Fruit fly (Drosophila melanogaster) whole organism, embryonic: ENCODE results near the gene path.

Experiments used
- Ada2b ChIP-seq: fragments of 200-800 bp; sonication (Bioruptor generic); IDR thresholded peaks from 2 replicates; pipeline ENCODE4 v1.3.6; 2022; ENCODE audit warnings: missing biosample characterization, missing genetic modification characterization
- Antp ChIP-seq: fragments of 200-800 bp; sonication (Bioruptor generic); optimal IDR thresholded peaks from 3 replicates; lab custom pipeline; 2016; ENCODE audit warnings: missing biosample characterization, missing genetic modification characterization
- BEAF-32 ChIP-seq: fragments of 200-800 bp; sonication (Bioruptor generic); optimal IDR thresholded peaks from 3 replicates; lab custom pipeline; 2017; ENCODE audit warnings: missing biosample characterization, missing genetic modification characterization, mild to moderate bottlenecking, moderate library complexity, missing genetic modification reagents
- Bgb ChIP-seq: fragments of 200-800 bp; sonication (Bioruptor generic); IDR thresholded peaks from 2 replicates; pipeline ENCODE4 v1.3.6; 2022; ENCODE audit warnings: missing biosample characterization, missing genetic modification characterization; ENCODE audit not compliant: partially characterized antibody
- CG10321 ChIP-seq: fragments of 200-800 bp; sonication (Bioruptor generic); IDR thresholded peaks from 2 replicates; pipeline ENCODE4 v1.3.6; 2022; ENCODE audit warnings: missing biosample characterization, missing genetic modification characterization
- CG11560 ChIP-seq: fragments of 200-800 bp; sonication (Bioruptor generic); IDR thresholded peaks from 3 replicates; pipeline ENCODE4 v1.3.6; 2022; ENCODE audit warnings: missing biosample characterization, missing genetic modification characterization
- CG12236 ChIP-seq: fragments of 200-800 bp; sonication (Bioruptor generic); optimal IDR thresholded peaks from 2 replicates; lab custom pipeline; 2016; ENCODE audit warnings: missing biosample characterization, missing genetic modification characterization
- CG12659 ChIP-seq: fragments of 200-800 bp; sonication (Bioruptor generic); optimal IDR thresholded peaks from 3 replicates; lab custom pipeline; 2017; ENCODE audit warnings: mild to moderate bottlenecking, missing biosample characterization, missing genetic modification reagents, missing genetic modification characterization
- CG13123 ChIP-seq: fragments of 200-800 bp; sonication (Bioruptor generic); optimal IDR thresholded peaks from 2 replicates; lab custom pipeline; 2016; ENCODE audit warnings: missing biosample characterization, missing genetic modification characterization
- CG13624 ChIP-seq: fragments of 200-800 bp; sonication (Bioruptor generic); optimal IDR thresholded peaks from 2 replicates; lab custom pipeline; 2016; ENCODE audit warnings: missing biosample characterization, missing genetic modification characterization
- CG15696 ChIP-seq: fragments of 200-800 bp; sonication (Bioruptor generic); optimal IDR thresholded peaks from 2 replicates; lab custom pipeline; 2019; ENCODE audit warnings: missing biosample characterization, mild to moderate bottlenecking, missing genetic modification characterization, moderate library complexity
- CG17802 ChIP-seq: fragments of 200-800 bp; sonication (Bioruptor generic); optimal IDR thresholded peaks from 2 replicates; lab custom pipeline; 2018; ENCODE audit warnings: missing biosample characterization, mild to moderate bottlenecking, missing genetic modification characterization, moderate library complexity
- CG30403 ChIP-seq: fragments of 200-800 bp; sonication (Bioruptor generic); optimal IDR thresholded peaks from 3 replicates; lab custom pipeline; 2016; ENCODE audit warnings: missing biosample characterization, missing genetic modification characterization
- CG31388 ChIP-seq: fragments of 200-800 bp; sonication (Bioruptor generic); optimal IDR thresholded peaks from 2 replicates; lab custom pipeline; 2016; ENCODE audit warnings: missing biosample characterization, missing genetic modification characterization
- CG3163 ChIP-seq: fragments of 200-800 bp; sonication (Bioruptor generic); optimal IDR thresholded peaks from 3 replicates; lab custom pipeline; 2016; ENCODE audit warnings: missing biosample characterization, missing genetic modification characterization
- CG32532 ChIP-seq: fragments of 200-800 bp; sonication (Bioruptor generic); IDR thresholded peaks from 2 replicates; pipeline ENCODE4 v1.3.6; 2022; ENCODE audit warnings: missing biosample characterization, missing genetic modification characterization
- CG32767 ChIP-seq: fragments of 200-800 bp; sonication (Bioruptor generic); IDR thresholded peaks from 2 replicates; pipeline ENCODE4 v1.3.6; 2022; ENCODE audit warnings: missing biosample characterization, missing genetic modification characterization
- CG3847 ChIP-seq: fragments of 200-800 bp; sonication (Bioruptor generic); IDR thresholded peaks from 2 replicates; pipeline ENCODE4 v1.3.6; 2022; ENCODE audit warnings: missing biosample characterization, missing genetic modification characterization
- CG4820 ChIP-seq: fragments of 200-800 bp; sonication (Bioruptor generic); optimal IDR thresholded peaks from 3 replicates; lab custom pipeline; 2016; ENCODE audit warnings: missing biosample characterization, missing genetic modification characterization
- CG6791 ChIP-seq: fragments of 200-800 bp; sonication (Bioruptor generic); IDR thresholded peaks from 3 replicates; pipeline ENCODE4 v1.3.6; 2022; ENCODE audit warnings: missing biosample characterization, missing genetic modification characterization; ENCODE audit not compliant: partially characterized antibody
- CG7745 ChIP-seq: fragments of 200-800 bp; sonication (Bioruptor generic); optimal IDR thresholded peaks from 2 replicates; lab custom pipeline; 2018; ENCODE audit warnings: missing biosample characterization, mild to moderate bottlenecking, missing genetic modification characterization, moderate library complexity
- CG8281 ChIP-seq: fragments of 200-800 bp; sonication (Bioruptor generic); optimal IDR thresholded peaks from 2 replicates; lab custom pipeline; 2018; ENCODE audit warnings: missing biosample characterization, mild to moderate bottlenecking, missing genetic modification characterization, moderate library complexity
- CG9817 ChIP-seq: fragments of 200-800 bp; sonication (Bioruptor generic); optimal IDR thresholded peaks from 2 replicates; lab custom pipeline; 2018; ENCODE audit warnings: missing biosample characterization, mild to moderate bottlenecking, missing genetic modification characterization, moderate library complexity
- CTCF ChIP-seq: fragments of 200-800 bp; sonication (Bioruptor generic); optimal IDR thresholded peaks from 2 replicates; lab custom pipeline; 2017; ENCODE audit warnings: missing biosample characterization, mild to moderate bottlenecking, missing genetic modification characterization, moderate library complexity
- Deaf1 ChIP-seq: fragments of 200-800 bp; optimal IDR thresholded peaks from 3 replicates; lab custom pipeline; 2019; ENCODE audit warnings: missing biosample characterization, mild to moderate bottlenecking, missing genetic modification characterization, moderate library complexity
- Dll ChIP-seq: fragments of 200-800 bp; sonication (Bioruptor generic); IDR thresholded peaks from 4 replicates; pipeline ENCODE4 v1.3.6; 2022; ENCODE audit warnings: missing biosample characterization, missing genetic modification characterization; ENCODE audit not compliant: partially characterized antibody
- Dp ChIP-seq: fragments of 200-800 bp; sonication (Bioruptor generic); optimal IDR thresholded peaks from 2 replicates; lab custom pipeline; 2018; ENCODE audit warnings: missing biosample characterization, mild to moderate bottlenecking, missing genetic modification characterization, moderate library complexity
- E2f1 ChIP-seq: fragments of 200-800 bp; sonication (Bioruptor generic); IDR thresholded peaks from 2 replicates; pipeline ENCODE4 v1.3.6; 2022; ENCODE audit warnings: missing biosample characterization, missing genetic modification characterization
- Ets97D ChIP-seq: fragments of 200-800 bp; sonication (Bioruptor generic); optimal IDR thresholded peaks from 3 replicates; lab custom pipeline; 2016; ENCODE audit warnings: missing biosample characterization, missing genetic modification characterization
- Fer1 ChIP-seq: fragments of 200-800 bp; sonication (Bioruptor generic); optimal IDR thresholded peaks from 2 replicates; lab custom pipeline; 2017; ENCODE audit warnings: missing biosample characterization, mild to moderate bottlenecking, missing genetic modification characterization
- HLH4C ChIP-seq: fragments of 200-800 bp; sonication (Bioruptor generic); IDR thresholded peaks from 3 replicates; pipeline ENCODE4 v1.3.6; 2022; ENCODE audit warnings: missing biosample characterization, missing genetic modification characterization; ENCODE audit not compliant: partially characterized antibody
- Mad ChIP-seq: fragments of 200-800 bp; sonication (Bioruptor generic); optimal IDR thresholded peaks from 2 replicates; lab custom pipeline; 2016; ENCODE audit warnings: missing biosample characterization, missing genetic modification characterization
- ab ChIP-seq: fragments of 200-800 bp; sonication (Bioruptor generic); optimal IDR thresholded peaks from 2 replicates; lab custom pipeline; 2016; ENCODE audit warnings: missing biosample characterization, missing genetic modification characterization
- ara ChIP-seq: fragments of 200-800 bp; sonication (Bioruptor generic); IDR thresholded peaks from 2 replicates; pipeline ENCODE4 v1.3.6; 2022; ENCODE audit warnings: missing biosample characterization, missing genetic modification characterization
- ase ChIP-seq: fragments of 200-800 bp; sonication (Bioruptor generic); IDR thresholded peaks from 3 replicates; pipeline ENCODE4 v1.3.6; 2022; ENCODE audit warnings: missing biosample characterization, missing genetic modification characterization
- bab2 ChIP-seq: fragments of 200-800 bp; sonication (Bioruptor generic); optimal IDR thresholded peaks from 2 replicates; lab custom pipeline; 2016; ENCODE audit warnings: missing biosample characterization, missing genetic modification characterization
- cas ChIP-seq: fragments of 200-800 bp; sonication (Bioruptor generic); IDR thresholded peaks from 2 replicates; pipeline ENCODE4 v1.3.6; 2022; ENCODE audit warnings: missing biosample characterization, missing genetic modification characterization
- dm ChIP-seq: fragments of 200-800 bp; sonication (Bioruptor generic); optimal IDR thresholded peaks from 3 replicates; lab custom pipeline; 2016; ENCODE audit warnings: missing biosample characterization, missing genetic modification characterization
- exex ChIP-seq: fragments of 200-800 bp; sonication (Bioruptor generic); optimal IDR thresholded peaks from 4 replicates; lab custom pipeline; 2018; ENCODE audit warnings: missing biosample characterization, mild to moderate bottlenecking, missing genetic modification characterization, moderate library complexity
- lilli ChIP-seq: fragments of 200-800 bp; sonication (Bioruptor generic); optimal IDR thresholded peaks from 3 replicates; lab custom pipeline; 2016; ENCODE audit warnings: missing biosample characterization, missing genetic modification characterization
- maf-S ChIP-seq: fragments of 200-800 bp; sonication (Bioruptor generic); optimal IDR thresholded peaks from 2 replicates; lab custom pipeline; 2016; ENCODE audit warnings: missing biosample characterization, missing genetic modification characterization
- mld ChIP-seq: fragments of 200-800 bp; sonication (Bioruptor generic); IDR thresholded peaks from 3 replicates; pipeline ENCODE4 v1.3.6; 2022; ENCODE audit warnings: missing biosample characterization, missing genetic modification characterization; ENCODE audit not compliant: partially characterized antibody
- nau ChIP-seq: fragments of 200-800 bp; sonication (Bioruptor generic); optimal IDR thresholded peaks from 3 replicates; lab custom pipeline; 2017; ENCODE audit warnings: missing biosample characterization, mild to moderate bottlenecking, missing genetic modification characterization, missing genetic modification reagents
- oc ChIP-seq: fragments of 200-800 bp; sonication (Bioruptor generic); optimal IDR thresholded peaks from 2 replicates; lab custom pipeline; 2018; ENCODE audit warnings: missing biosample characterization, mild to moderate bottlenecking, missing genetic modification characterization, moderate library complexity
- seq ChIP-seq: fragments of 200-800 bp; sonication (Bioruptor generic); IDR thresholded peaks from 2 replicates; pipeline ENCODE4 v1.3.6; 2022; ENCODE audit warnings: missing biosample characterization, missing genetic modification characterization
- sim ChIP-seq: fragments of 200-800 bp; sonication (Bioruptor generic); IDR thresholded peaks from 2 replicates; pipeline ENCODE4 v1.3.6; 2022; ENCODE audit warnings: missing biosample characterization, missing genetic modification characterization
- tll ChIP-seq, 2 experiments: fragments of 200-800 bp in 1 of 2; fragments of >200 bp in 1 of 2; sonication (Bioruptor generic) in 1 of 2; optimal IDR thresholded peaks; 2 replicates each; lab custom pipeline; 2017 to 2019; ENCODE audit warnings: missing biosample characterization in 2 of 2, missing genetic modification characterization in 2 of 2, mild to moderate bottlenecking in 1 of 2, moderate library complexity in 1 of 2
- tx ChIP-seq: fragments of 200-800 bp; sonication (Bioruptor generic); optimal IDR thresholded peaks from 2 replicates; lab custom pipeline; 2016; ENCODE audit warnings: missing biosample characterization, missing genetic modification characterization
- unpg ChIP-seq: fragments of 200-800 bp; sonication (Bioruptor generic); optimal IDR thresholded peaks from 3 replicates; lab custom pipeline; 2018; ENCODE audit warnings: missing biosample characterization, mild to moderate bottlenecking, missing genetic modification characterization, moderate library complexity
- vfl ChIP-seq: fragments of 200-800 bp; sonication (Bioruptor generic); optimal IDR thresholded peaks from 2 replicates; lab custom pipeline; 2016; ENCODE audit warnings: missing biosample characterization, missing genetic modification characterization
- z ChIP-seq: fragments of 200-800 bp; sonication (Bioruptor generic); IDR thresholded peaks from 3 replicates; pipeline ENCODE4 v1.3.6; 2022; ENCODE audit warnings: missing biosample characterization, missing genetic modification characterization

The path gene

DNA sequence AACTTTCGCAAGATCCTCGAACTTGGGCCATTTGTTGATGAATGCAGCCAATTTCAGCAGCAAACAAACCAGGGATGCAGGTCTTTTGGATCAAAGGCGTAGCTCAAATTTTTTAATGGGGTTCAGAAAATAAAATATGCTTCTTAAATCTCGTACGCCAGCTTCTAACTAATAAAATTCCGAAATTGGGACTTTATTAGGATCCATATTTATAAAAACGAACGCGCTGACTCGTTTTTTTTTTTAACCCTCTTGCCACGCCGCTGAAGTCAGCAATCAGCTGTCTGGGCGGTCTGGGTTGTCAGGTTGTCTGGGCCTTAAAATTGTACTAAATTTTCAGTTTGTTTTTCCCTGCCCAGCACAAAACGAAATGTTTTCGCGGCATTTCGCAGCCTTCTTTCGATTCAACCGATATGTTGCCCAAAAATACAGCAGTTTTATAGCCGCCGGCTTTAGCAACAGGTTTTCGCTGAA lies 47.5 kb downstream of the path start, which contains the start of gene CG3437 (continued):
- TF ChIP-seq Fer1 (GFP tag; lab: Kevin White, UChicago) (peak; percentile 99), CG13123 (peak; percentile 96), CG12659 (GFP tag; lab: Kevin White, UChicago) (peak; percentile 99), E2f1 (GFP tag; lab: Robert Waterston, UW) (peak; percentile 99), Ada2b (GFP tag; lab: Robert Waterston, UW) (peak; percentile 99), unpg (GFP tag; lab: Kevin White, UChicago) (peak; percentile 99), exex (tag; lab: Kevin White, UChicago) (peak; percentile 93), ase (GFP tag; lab: Robert Waterston, UW) (peak; percentile 99), lilli (GFP tag; lab: Kevin White, UChicago) (peak; percentile 99), cas (GFP tag; lab: Robert Waterston, UW) (peak; percentile 98), tll (GFP tag; optimal IDR thresholded peaks at IDR 0.05; lab: Kevin White, UChicago) (peak in 1 of 2 experiments; percentile 84), CG17802 (tag; lab: Kevin White, UChicago) (peak; percentile 93), CG13624 (GFP tag; lab: Kevin White, UChicago) (peak; percentile 99), Bgb (GFP tag; lab: Robert Waterston, UW) (no peak), HLH4C (GFP tag; lab: Robert Waterston, UW) (0 out of 3 replicates have a peak, but pooled peaks have one; percentile 40), Deaf1 (tag; lab: Kevin White, UChicago) (peak; percentile 73), BEAF-32 (peak; percentile 47), CG31388 (GFP tag; lab: Kevin White, UChicago) (peak; percentile 94), bab2 (peak; percentile 99), CG4820 (GFP tag; lab: Kevin White, UChicago) (peak; percentile 97), oc (tag; lab: Kevin White, UChicago) (peak; percentile 98), tx (GFP tag; lab: Kevin White, UChicago) (peak; percentile 98), Dp (peak; percentile 40), CG32767 (GFP tag; lab: Robert Waterston, UW) (peak; percentile 98), CG3847 (GFP tag; lab: Robert Waterston, UW) (peak; percentile 99), sim (GFP tag; lab: Robert Waterston, UW) (peak; percentile 99), Antp (GFP tag; lab: Kevin White, UChicago) (peak; percentile 99), ara (peak; percentile 100), Dll (GFP tag; lab: Robert Waterston, UW) (peak; percentile 61; the same call in 3 of the 4 replicates), CG7745 (peak; percentile 87), CG9817 (tag; lab: Kevin White, UChicago) (peak; percentile 99), CG6791 (GFP tag; lab: Robert Waterston, UW) (no peak), CG12236 (peak; percentile 97), CG30403 (GFP tag; lab: Kevin White, UChicago) (peak; percentile 99), seq (peak; percentile 99), CTCF (GFP tag; lab: Kevin White, UChicago) (peak; percentile 76), z (GFP tag; lab: Robert Waterston, UW) (peak; percentile 82), CG3163 (GFP tag; lab: Kevin White, UChicago) (peak; percentile 91), CG32532 (peak; percentile 99), CG8281 (tag; lab: Kevin White, UChicago) (peak; percentile 93), vfl (GFP tag; lab: Kevin White, UChicago) (peak; percentile 97), dm (GFP tag; lab: Kevin White, UChicago) (peak; percentile 95), maf-S (GFP tag; lab: Kevin White, UChicago) (peak; percentile 98), Ets97D (GFP tag; lab: Kevin White, UChicago) (peak; percentile 94), CG10321 (peak; percentile 87), nau (GFP tag; lab: Kevin White, UChicago) (peak; percentile 98), CG11560 (tag; lab: Robert Waterston, UW) (peak; percentile 94), Mad (GFP tag; lab: Kevin White, UChicago) (peak; percentile 98), CG15696 (peak; percentile 98), ab (GFP tag; lab: Kevin White, UChicago) (peak; percentile 97), mld (GFP tag; lab: Robert Waterston, UW) (no peak)
